Worm (Caenorhabditis elegans) whole organism, late embryonic: Measurements from ENCODE around the gene sre-41.

Experiments
- F13H6.1 ChIP-seq: sonication (generic microtip); optimal IDR thresholded peaks from 2 replicates; lab custom pipeline; 2016; ENCODE audit warnings: missing genetic modification characterization, missing compliant biosample characterization
- ahr-1 ChIP-seq: sonication (generic microtip); optimal IDR thresholded peaks from 2 replicates; lab custom pipeline; 2016; ENCODE audit warnings: missing genetic modification characterization, missing compliant biosample characterization
- tbx-2 ChIP-seq: sonication (generic microtip); optimal IDR thresholded peaks from 2 replicates; lab custom pipeline; 2016; ENCODE audit warnings: missing genetic modification characterization, missing compliant biosample characterization

DNA sequence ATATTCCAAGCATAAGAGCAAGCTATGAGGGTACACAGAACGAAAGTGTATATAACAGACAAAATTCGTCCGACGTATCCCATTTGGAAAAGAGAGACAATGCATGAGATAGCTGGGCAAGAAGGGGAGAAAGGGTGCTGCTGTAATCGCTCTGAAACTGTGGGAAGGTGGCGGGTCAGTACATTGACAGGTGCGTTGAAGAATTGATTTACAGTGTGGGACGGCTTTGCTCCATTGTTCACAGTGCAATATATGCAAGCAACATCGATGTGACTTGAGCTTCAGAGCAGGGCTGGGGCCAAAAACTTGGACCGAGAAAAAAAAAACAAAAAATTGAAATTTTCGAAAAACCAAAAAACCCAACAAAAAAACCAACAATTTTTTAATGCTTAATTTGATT lies 22.0 kb downstream of the sre-41 start, which contains the start of gene F57G9.3:
- TF ChIP-seq ahr-1 (tag; lab: Kevin White, UChicago) (no peak), tbx-2 (tag; lab: Kevin White, UChicago) (no peak), F13H6.1 (tag; lab: Kevin White, UChicago) (no peak)
